Fruit fly (Drosophila melanogaster) whole organism, pupa: ENCODE measurements around the gene BBS8.

ENCODE experiments used
- CG10348 ChIP-seq: fragments of 200-800 bp; sonication (Bioruptor generic); IDR thresholded peaks from 2 replicates; pipeline ENCODE4 v1.3.6; 2022; ENCODE audit warnings: missing biosample characterization, missing genetic modification characterization
- CG12605 ChIP-seq: fragments of 200-800 bp; sonication (Bioruptor generic); IDR thresholded peaks from 2 replicates; pipeline ENCODE4 v1.3.6; 2022; ENCODE audit warnings: missing biosample characterization, missing genetic modification characterization
- CG13204 ChIP-seq: fragments of 200-800 bp; sonication (Bioruptor generic); optimal IDR thresholded peaks from 2 replicates; lab custom pipeline; 2018; ENCODE audit warnings: missing biosample characterization, mild to moderate bottlenecking, missing genetic modification characterization, moderate library complexity
- CG14655 ChIP-seq: fragments of 200-800 bp; sonication (Bioruptor generic); optimal IDR thresholded peaks from 3 replicates; lab custom pipeline; 2017; ENCODE audit warnings: mild to moderate bottlenecking, missing biosample characterization, missing genetic modification reagents, missing genetic modification characterization
- CG15710 ChIP-seq: fragments of 200-800 bp; sonication (Bioruptor generic); optimal IDR thresholded peaks from 2 replicates; lab custom pipeline; 2018; ENCODE audit warnings: missing biosample characterization, mild to moderate bottlenecking, missing genetic modification characterization, moderate library complexity
- CG17806 ChIP-seq: fragments of 200-800 bp; sonication (Bioruptor generic); optimal IDR thresholded peaks from 2 replicates; lab custom pipeline; 2018; ENCODE audit warnings: missing biosample characterization, mild to moderate bottlenecking, missing genetic modification characterization, moderate library complexity
- CG32121 ChIP-seq: fragments of 200-800 bp; sonication (Bioruptor generic); IDR thresholded peaks from 2 replicates; pipeline ENCODE4 v1.3.6; 2022; ENCODE audit warnings: missing biosample characterization, missing genetic modification characterization
- CG34367 ChIP-seq: fragments of 200-800 bp; sonication (Bioruptor generic); optimal IDR thresholded peaks from 2 replicates; lab custom pipeline; 2018; ENCODE audit warnings: missing biosample characterization, mild to moderate bottlenecking, missing genetic modification characterization
- CG4496 ChIP-seq: fragments of 200-800 bp; sonication (Bioruptor generic); IDR thresholded peaks from 3 replicates; pipeline ENCODE4 v1.3.6; 2022; ENCODE audit warnings: missing biosample characterization, missing genetic modification characterization
- CG8159 ChIP-seq: fragments of 200-800 bp; sonication (Bioruptor generic); optimal IDR thresholded peaks from 3 replicates; lab custom pipeline; 2018; ENCODE audit warnings: missing biosample characterization, mild to moderate bottlenecking, missing genetic modification characterization, moderate library complexity
- CG8301 ChIP-seq: fragments of 200-800 bp; sonication (Bioruptor generic); optimal IDR thresholded peaks from 2 replicates; lab custom pipeline; 2018; ENCODE audit warnings: missing biosample characterization, mild to moderate bottlenecking, missing genetic modification characterization
- CG9948 ChIP-seq: fragments of 200-800 bp; sonication (Bioruptor generic); optimal IDR thresholded peaks from 2 replicates; lab custom pipeline; 2018; ENCODE audit warnings: missing biosample characterization, mild to moderate bottlenecking, missing genetic modification characterization, moderate library complexity
- D1 ChIP-seq: fragments of 200-800 bp; sonication (Bioruptor generic); optimal IDR thresholded peaks from 2 replicates; lab custom pipeline; 2018; ENCODE audit warnings: missing biosample characterization, mild to moderate bottlenecking, missing genetic modification characterization, moderate library complexity
- EcR ChIP-seq: fragments of 200-800 bp; sonication (Bioruptor generic); optimal IDR thresholded peaks from 3 replicates; lab custom pipeline; 2019; ENCODE audit warnings: missing biosample characterization, missing genetic modification characterization, mild to moderate bottlenecking, moderate library complexity, missing genetic modification reagents
- Ets98B ChIP-seq: fragments of 200-800 bp; sonication (Bioruptor generic); IDR thresholded peaks from 2 replicates; pipeline ENCODE4 v1.3.6; 2022; ENCODE audit warnings: missing biosample characterization, missing genetic modification characterization
- Pif1A ChIP-seq: fragments of 200-800 bp; sonication (Bioruptor generic); optimal IDR thresholded peaks from 3 replicates; lab custom pipeline; 2016; ENCODE audit warnings: missing biosample characterization, missing genetic modification characterization
- Pif1B ChIP-seq: fragments of 200-800 bp; sonication (Bioruptor generic); optimal IDR thresholded peaks from 3 replicates; lab custom pipeline; 2016; ENCODE audit warnings: missing biosample characterization, missing genetic modification characterization
- Snoo ChIP-seq: fragments of 200-800 bp; sonication (Bioruptor generic); optimal IDR thresholded peaks from 3 replicates; lab custom pipeline; 2017; ENCODE audit warnings: missing biosample characterization, mild to moderate bottlenecking, missing genetic modification characterization, inconsistent platforms
- fd96Ca ChIP-seq: fragments of 200-800 bp; sonication (Bioruptor generic); IDR thresholded peaks from 3 replicates; pipeline ENCODE4 v1.3.6; 2022; ENCODE audit warnings: missing biosample characterization, missing genetic modification characterization
- gl ChIP-seq: fragments of 200-800 bp; sonication (Bioruptor generic); optimal IDR thresholded peaks from 2 replicates; lab custom pipeline; 2018; ENCODE audit warnings: missing biosample characterization, mild to moderate bottlenecking, missing genetic modification characterization
- rn ChIP-seq: fragments of 200-800 bp; sonication (Bioruptor generic); IDR thresholded peaks from 2 replicates; pipeline ENCODE4 v1.3.6; 2022; ENCODE audit warnings: missing biosample characterization, missing genetic modification characterization

Gene BBS8

dm6 chr2L:395366-396117 lies 27.1 kb upstream of the BBS8 start:
- no peak for TF ChIP-seq CG8301 (tag; lab: Kevin White, UChicago)
- TF ChIP-seq rn (GFP tag; lab: Robert Waterston, UW): no peak
- TF ChIP-seq fd96Ca (GFP tag; lab: Robert Waterston, UW): no peak
- no peak for TF ChIP-seq CG10348 (GFP tag; lab: Robert Waterston, UW)
- no peak for TF ChIP-seq CG17806 (tag; lab: Kevin White, UChicago)
- TF ChIP-seq Snoo: no peak
- TF ChIP-seq D1 (tag; lab: Kevin White, UChicago): no peak
- no peak for TF ChIP-seq CG9948 (tag; lab: Kevin White, UChicago)
- no peak for TF ChIP-seq CG15710 (tag; lab: Kevin White, UChicago)
- TF ChIP-seq CG14655 (GFP tag; lab: Kevin White, UChicago): no peak
- TF ChIP-seq CG32121 (GFP tag; lab: Robert Waterston, UW): no peak
- TF ChIP-seq gl (tag; lab: Kevin White, UChicago): no peak
- TF ChIP-seq EcR (GFP tag; lab: Kevin White, UChicago): no peak
- no peak for TF ChIP-seq CG12605
- TF ChIP-seq, all 21 proteins: peak for 0

- no peak for TF ChIP-seq CG14655 (GFP tag; lab: Kevin White, UChicago)
- TF ChIP-seq CG34367: no peak
- TF ChIP-seq CG32121 (GFP tag; lab: Robert Waterston, UW): no peak
- no peak for TF ChIP-seq gl (tag; lab: Kevin White, UChicago)
- TF ChIP-seq Pif1A (GFP tag; lab: Kevin White, UChicago): no peak
- no peak for TF ChIP-seq fd96Ca (GFP tag; lab: Robert Waterston, UW)
- no peak for TF ChIP-seq Pif1B (GFP tag; lab: Kevin White, UChicago)
- no peak for TF ChIP-seq CG9948 (tag; lab: Kevin White, UChicago)
- TF ChIP-seq CG12605: no peak
- no peak for TF ChIP-seq CG8301 (tag; lab: Kevin White, UChicago)
- TF ChIP-seq CG17806 (tag; lab: Kevin White, UChicago): no peak
- TF ChIP-seq rn (GFP tag; lab: Robert Waterston, UW): no peak
- TF ChIP-seq D1 (tag; lab: Kevin White, UChicago): no peak
- no peak for TF ChIP-seq CG4496 (GFP tag; lab: Robert Waterston, UW)
- TF ChIP-seq EcR (GFP tag; lab: Kevin White, UChicago): no peak
- TF ChIP-seq, all 21 proteins: peak for 0
These were observed 20.6 kb upstream of the BBS8 start, which contains the start of gene CG4213 for dm6 chr2L:402098-402497. Gene CG4213, minus strand, starts transcription at chr2L:402198.

- TF ChIP-seq rn (GFP tag; lab: Robert Waterston, UW): no peak
- TF ChIP-seq gl (tag; lab: Kevin White, UChicago): no peak
- no peak for TF ChIP-seq CG15710 (tag; lab: Kevin White, UChicago)
- TF ChIP-seq CG8301 (tag; lab: Kevin White, UChicago): no peak
- TF ChIP-seq CG4496 (GFP tag; lab: Robert Waterston, UW): no peak
- TF ChIP-seq Ets98B: no peak
- TF ChIP-seq CG9948 (tag; lab: Kevin White, UChicago): no peak
- TF ChIP-seq CG12605: no peak
- no peak for TF ChIP-seq D1 (tag; lab: Kevin White, UChicago)
- no peak for TF ChIP-seq CG13204 (GFP tag; lab: Kevin White, UChicago)
- TF ChIP-seq fd96Ca (GFP tag; lab: Robert Waterston, UW): no peak
- TF ChIP-seq CG17806 (tag; lab: Kevin White, UChicago): no peak
- no peak for TF ChIP-seq CG8159 (tag; lab: Kevin White, UChicago)
- no peak for TF ChIP-seq CG32121 (GFP tag; lab: Robert Waterston, UW)
- no peak for TF ChIP-seq CG10348 (GFP tag; lab: Robert Waterston, UW)
- no peak for TF ChIP-seq EcR (GFP tag; lab: Kevin White, UChicago)
- no peak for TF ChIP-seq CG34367
- no peak for TF ChIP-seq CG14655 (GFP tag; lab: Kevin White, UChicago)
- TF ChIP-seq Pif1B (GFP tag; lab: Kevin White, UChicago): no peak
These were observed 18.8 kb upstream of the BBS8 start, which contains the start of gene Polr1B for dm6 chr2L:403627-404575. Gene Polr1B, plus strand, starts transcription at chr2L:404285.

dm6 chr2L:412931-413330 lies 9.7 kb upstream of the BBS8 start:
- TF ChIP-seq EcR (GFP tag; lab: Kevin White, UChicago) (no peak), fd96Ca (GFP tag; lab: Robert Waterston, UW) (no peak), gl (tag; lab: Kevin White, UChicago) (no peak), rn (GFP tag; lab: Robert Waterston, UW) (no peak), Pif1B (GFP tag; lab: Kevin White, UChicago) (no peak), Ets98B (no peak; the same call in none of the 2 replicates), CG4496 (GFP tag; lab: Robert Waterston, UW) (peak; percentile 26; the same call in 1 of the 3 replicates), CG12605 (no peak; the same call in 1 of the 2 replicates), CG8301 (tag; lab: Kevin White, UChicago) (no peak), CG34367 (no peak), CG8159 (tag; lab: Kevin White, UChicago) (no peak), CG15710 (tag; lab: Kevin White, UChicago) (no peak), Pif1A (GFP tag; lab: Kevin White, UChicago) (no peak), CG9948 (tag; lab: Kevin White, UChicago) (peak; percentile 28), CG14655 (GFP tag; lab: Kevin White, UChicago) (no peak), CG13204 (GFP tag; lab: Kevin White, UChicago) (no peak), D1 (tag; lab: Kevin White, UChicago) (no peak), CG17806 (tag; lab: Kevin White, UChicago) (peak; percentile 25), Snoo (no peak)
